Fruit fly (Drosophila melanogaster): ENCODE data around the gene Eaat1.

Eaat1 gene

DNA sequence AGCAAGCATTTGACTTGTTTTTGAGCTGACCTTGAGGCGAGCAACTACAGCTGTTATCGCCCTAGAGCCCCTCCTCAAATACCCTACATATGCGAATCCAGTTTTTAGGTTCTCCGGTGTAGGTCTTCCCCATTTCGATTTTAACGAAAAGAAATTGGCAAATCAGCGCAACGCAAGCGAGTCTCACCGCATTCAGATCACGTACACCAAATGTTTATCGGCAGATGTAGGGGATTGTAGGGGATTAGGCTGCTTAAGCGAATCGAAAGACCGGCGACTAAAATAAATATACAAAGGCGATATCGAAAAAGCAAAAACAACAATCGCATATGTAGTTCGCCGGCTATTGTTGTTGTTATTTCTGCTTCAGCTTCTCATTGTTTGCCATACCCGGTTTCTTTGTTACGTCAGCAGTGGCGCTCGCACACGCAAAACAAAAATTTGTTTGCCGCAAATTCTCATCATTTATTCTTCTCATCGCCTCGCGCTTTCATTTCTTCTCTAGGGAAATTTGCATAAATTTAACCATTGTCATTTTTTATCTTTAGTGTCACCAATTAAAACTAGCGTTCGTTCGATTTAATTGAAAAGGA is 54.7 kb downstream of the Eaat1 start:
- TF ChIP-seq CG12768 (GFP tag; optimal IDR thresholded peaks at IDR 0.05), result peak; percentile 73
- peak; percentile 78 for TF ChIP-seq bab1 (GFP tag; optimal IDR thresholded peaks at IDR 0.05)
- TF ChIP-seq CG11617 (GFP tag; optimal IDR thresholded peaks at IDR 0.05), result peak; percentile 63
- peak; percentile 33 for TF ChIP-seq CG1620 (GFP tag; optimal IDR thresholded peaks at IDR 0.05)
- peak; percentile 61 for TF ChIP-seq Clk (GFP tag; optimal IDR thresholded peaks at IDR 0.05)
- peak; percentile 81 for TF ChIP-seq CG7101 (tag; optimal IDR thresholded peaks at IDR 0.05)
- TF ChIP-seq CG7045 (GFP tag; optimal IDR thresholded peaks at IDR 0.05), result peak; percentile 63
- TF ChIP-seq CG14711 (tag; optimal IDR thresholded peaks at IDR 0.05), result peak; percentile 84
- peak; percentile 85 for TF ChIP-seq tj (GFP tag; optimal IDR thresholded peaks at IDR 0.05)
- no peak for TF ChIP-seq kay (GFP tag; ENCODE audit: borderline replicate concordance)
- TF ChIP-seq CG5204 (GFP tag; optimal IDR thresholded peaks at IDR 0.05), result peak; percentile 14
- peak; percentile 10 for TF ChIP-seq cic (GFP tag; optimal IDR thresholded peaks at IDR 0.05)
- peak; percentile 78 for TF ChIP-seq pad (GFP tag; optimal IDR thresholded peaks at IDR 0.05)
- no peak for TF ChIP-seq ovo (GFP tag; optimal IDR thresholded peaks at IDR 0.05)
- peak; percentile 56 for TF ChIP-seq Crg-1 (GFP tag; optimal IDR thresholded peaks at IDR 0.05)
- peak; percentile 88 for TF ChIP-seq CG33017 (tag; optimal IDR thresholded peaks at IDR 0.05)
- TF ChIP-seq Hr96 (GFP tag; optimal IDR thresholded peaks at IDR 0.05), result no peak
- no peak for TF ChIP-seq toe (GFP tag; optimal IDR thresholded peaks at IDR 0.05)
- TF ChIP-seq Mnt (GFP tag; optimal IDR thresholded peaks at IDR 0.05), result peak; percentile 44
- no peak for TF ChIP-seq cnc (optimal IDR thresholded peaks at IDR 0.05)

DNA sequence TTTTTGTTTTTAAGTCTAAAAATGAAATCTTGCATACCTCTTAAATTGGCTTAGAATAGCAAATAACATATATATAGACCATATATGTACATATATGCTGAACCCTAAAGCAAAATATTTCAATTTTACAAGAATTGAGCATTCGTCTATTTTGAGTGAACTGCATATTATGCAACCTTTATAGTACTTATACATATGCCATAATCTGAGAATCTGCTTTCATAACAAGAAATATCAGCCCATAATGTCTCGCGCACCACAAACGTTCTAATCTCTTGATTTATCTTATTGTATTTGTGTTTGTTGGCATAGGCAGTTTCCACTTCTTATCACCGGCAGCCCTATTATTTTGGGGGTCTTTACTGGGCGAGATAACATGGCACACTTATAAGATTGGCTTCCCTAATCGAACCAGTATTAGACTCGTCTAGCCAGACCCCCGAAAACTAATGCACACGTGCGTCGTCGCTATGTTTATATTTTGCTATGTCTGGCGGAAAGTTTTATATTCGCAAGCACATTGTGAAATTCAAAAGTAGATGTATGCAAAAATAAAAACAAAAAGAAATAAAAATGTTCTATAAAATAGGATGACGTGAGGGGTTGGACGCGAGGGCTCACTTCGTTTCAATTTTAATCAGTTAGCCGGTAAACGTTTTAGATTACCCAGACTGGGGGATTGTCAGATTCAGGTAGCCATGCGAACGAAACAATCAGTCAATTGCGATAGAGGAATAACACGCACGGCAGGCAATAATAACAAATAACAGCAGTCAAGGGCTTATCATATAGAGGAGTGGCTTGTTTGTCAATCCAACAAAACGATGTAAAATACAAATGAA is 55.8 kb downstream of the Eaat1 start:
- peak; percentile 76 for TF ChIP-seq Mnt (GFP tag; optimal IDR thresholded peaks at IDR 0.05)
- no peak for TF ChIP-seq CG7045 (GFP tag; optimal IDR thresholded peaks at IDR 0.05)
- TF ChIP-seq kay (GFP tag; ENCODE audit: borderline replicate concordance), result peak; percentile 58
- no peak for TF ChIP-seq CG5204 (GFP tag; optimal IDR thresholded peaks at IDR 0.05)
- peak; percentile 84 for TF ChIP-seq cic (GFP tag; optimal IDR thresholded peaks at IDR 0.05)
- peak; percentile 55 for TF ChIP-seq tj (GFP tag; optimal IDR thresholded peaks at IDR 0.05)

All from whole organism, adult.